Worm (Caenorhabditis elegans): ENCODE measurements around the gene perm-3.

- TF ChIP-seq unc-39 (tag; optimal IDR thresholded peaks at IDR 0.05) (no peak), hmg-11 (tag; optimal IDR thresholded peaks at IDR 0.05) (no peak), nhr-76 (tag; optimal IDR thresholded peaks at IDR 0.05) (no peak), lin-15B (tag; optimal IDR thresholded peaks at IDR 0.05) (no peak), ceh-9 (tag; optimal IDR thresholded peaks at IDR 0.05) (no peak), fkh-10 (GFP tag; optimal IDR thresholded peaks at IDR 0.05) (no peak), ztf-11 (tag; optimal IDR thresholded peaks at IDR 0.05) (no peak), nhr-67 (tag; optimal IDR thresholded peaks at IDR 0.05) (no peak), lin-39 (tag; optimal IDR thresholded peaks at IDR 0.05) (no peak), nhr-77 (tag; optimal IDR thresholded peaks at IDR 0.05) (no peak), ama-1 (optimal IDR thresholded peaks at IDR 0.05) (no peak), zag-1 (tag; optimal IDR thresholded peaks at IDR 0.05) (no peak), ztf-4 (tag; optimal IDR thresholded peaks at IDR 0.05) (no peak), nhr-237 (tag; optimal IDR thresholded peaks at IDR 0.05) (no peak)
Observed at ce11 chrIV:5397539-5397938, 2.9 kb upstream of the perm-3 start, which contains the start of gene ZK616.2.

Data from whole organism, L3 larva.